Fruit fly (Drosophila melanogaster) whole organism, embryonic: ENCODE data around the gene CG4593.

Source experiments
- Ada2b ChIP-seq: fragments of 200-800 bp; sonication (Bioruptor generic); IDR thresholded peaks from 2 replicates; pipeline ENCODE4 v1.3.6; 2022; ENCODE audit warnings: missing biosample characterization, missing genetic modification characterization
- B-H1 ChIP-seq: fragments of 200-800 bp; sonication (Bioruptor generic); IDR thresholded peaks from 3 replicates; pipeline ENCODE4 v1.3.6; 2022; ENCODE audit warnings: missing biosample characterization, missing genetic modification characterization
- CG10274 ChIP-seq: fragments of 200-800 bp; sonication (Bioruptor generic); optimal IDR thresholded peaks from 3 replicates; lab custom pipeline; 2017; ENCODE audit warnings: missing biosample characterization, mild to moderate bottlenecking, missing genetic modification characterization
- CG12942 ChIP-seq: fragments of 200-800 bp; sonication (Bioruptor generic); optimal IDR thresholded peaks from 3 replicates; lab custom pipeline; 2016; ENCODE audit warnings: missing biosample characterization, missing genetic modification characterization
- CG14860 ChIP-seq: fragments of 200-800 bp; sonication (Bioruptor generic); IDR thresholded peaks from 3 replicates; pipeline ENCODE4 v1.3.6; 2022; ENCODE audit warnings: missing biosample characterization, missing genetic modification characterization; ENCODE audit not compliant: partially characterized antibody
- CG15269 ChIP-seq: fragments of 200-800 bp; sonication (Bioruptor generic); optimal IDR thresholded peaks from 2 replicates; lab custom pipeline; 2018; ENCODE audit warnings: missing biosample characterization, mild to moderate bottlenecking, missing genetic modification characterization, moderate library complexity
- CG15479 ChIP-seq: fragments of 200-800 bp; sonication (Bioruptor generic); optimal IDR thresholded peaks from 3 replicates; lab custom pipeline; 2019; ENCODE audit warnings: missing biosample characterization, mild to moderate bottlenecking, missing genetic modification characterization, moderate library complexity
- CG17186 ChIP-seq: fragments of 200-800 bp; sonication (Bioruptor generic); optimal IDR thresholded peaks from 3 replicates; lab custom pipeline; 2017; ENCODE audit warnings: missing biosample characterization, missing genetic modification reagents, missing genetic modification characterization
- CG30403 ChIP-seq: fragments of 200-800 bp; sonication (Bioruptor generic); optimal IDR thresholded peaks from 3 replicates; lab custom pipeline; 2016; ENCODE audit warnings: missing biosample characterization, missing genetic modification characterization
- CG34224 ChIP-seq: fragments of 200-800 bp; sonication (Bioruptor generic); IDR thresholded peaks from 3 replicates; pipeline ENCODE4 v1.3.6; 2022; ENCODE audit warnings: missing biosample characterization, missing genetic modification characterization; ENCODE audit not compliant: partially characterized antibody
- CG3995 ChIP-seq: fragments of 200-800 bp; sonication (Bioruptor generic); optimal IDR thresholded peaks from 3 replicates; lab custom pipeline; 2016; ENCODE audit warnings: missing biosample characterization, missing genetic modification characterization
- CG42726 ChIP-seq: fragments of 200-800 bp; sonication (Bioruptor generic); IDR thresholded peaks from 2 replicates; pipeline ENCODE4 v1.3.6; 2022; ENCODE audit warnings: missing biosample characterization, missing genetic modification characterization; ENCODE audit not compliant: partially characterized antibody
- CG4328 ChIP-seq: fragments of 200-800 bp; sonication (Bioruptor generic); optimal IDR thresholded peaks from 3 replicates; lab custom pipeline; 2017; ENCODE audit warnings: missing biosample characterization, missing genetic modification reagents, missing genetic modification characterization
- CG4617 ChIP-seq: fragments of 200-800 bp; sonication (Bioruptor generic); optimal IDR thresholded peaks from 3 replicates; lab custom pipeline; 2016; ENCODE audit warnings: missing biosample characterization, missing genetic modification characterization, borderline replicate concordance
- CG4707 ChIP-seq: fragments of 200-800 bp; sonication (Bioruptor generic); optimal IDR thresholded peaks from 2 replicates; lab custom pipeline; 2018; ENCODE audit warnings: missing biosample characterization, mild to moderate bottlenecking, missing genetic modification characterization, moderate library complexity
- CG5180 ChIP-seq: fragments of 200-800 bp; sonication (Bioruptor generic); optimal IDR thresholded peaks from 3 replicates; lab custom pipeline; 2017; ENCODE audit warnings: missing biosample characterization, missing genetic modification characterization, mild to moderate bottlenecking, moderate library complexity, missing genetic modification reagents
- CG5953 ChIP-seq: fragments of 200-800 bp; sonication (Bioruptor generic); IDR thresholded peaks from 2 replicates; pipeline ENCODE4 v1.3.6; 2022; ENCODE audit warnings: missing biosample characterization, missing genetic modification characterization
- CG7357 ChIP-seq: fragments of 200-800 bp; sonication (Bioruptor generic); IDR thresholded peaks from 3 replicates; pipeline ENCODE4 v1.3.6; 2022; ENCODE audit warnings: missing biosample characterization, missing genetic modification characterization
- CG7928 ChIP-seq: fragments of 200-800 bp; sonication (Bioruptor generic); optimal IDR thresholded peaks from 2 replicates; lab custom pipeline; 2017; ENCODE audit warnings: missing biosample characterization, mild to moderate bottlenecking, missing genetic modification characterization
- CG9797 ChIP-seq: fragments of 200-800 bp; sonication (Bioruptor generic); optimal IDR thresholded peaks from 3 replicates; lab custom pipeline; 2018; ENCODE audit warnings: missing biosample characterization, mild to moderate bottlenecking, missing genetic modification characterization
- CkIIα-i1 ChIP-seq: fragments of 200-800 bp; sonication (Bioruptor generic); IDR thresholded peaks from 2 replicates; pipeline ENCODE4 v1.3.6; 2022; ENCODE audit warnings: missing biosample characterization, missing genetic modification characterization
- Dip2 ChIP-seq: fragments of 200-800 bp; sonication (Bioruptor generic); IDR thresholded peaks from 2 replicates; pipeline ENCODE4 v1.3.6; 2022; ENCODE audit warnings: missing biosample characterization, missing genetic modification characterization
- Dll ChIP-seq: fragments of 200-800 bp; sonication (Bioruptor generic); IDR thresholded peaks from 4 replicates; pipeline ENCODE4 v1.3.6; 2022; ENCODE audit warnings: missing biosample characterization, missing genetic modification characterization; ENCODE audit not compliant: partially characterized antibody
- Drgx ChIP-seq: fragments of 200-800 bp; sonication (Bioruptor generic); IDR thresholded peaks from 2 replicates; pipeline ENCODE4 v1.3.6; 2022; ENCODE audit warnings: missing biosample characterization, missing genetic modification characterization
- Fer1 ChIP-seq: fragments of 200-800 bp; sonication (Bioruptor generic); optimal IDR thresholded peaks from 2 replicates; lab custom pipeline; 2017; ENCODE audit warnings: missing biosample characterization, mild to moderate bottlenecking, missing genetic modification characterization
- Fer2 ChIP-seq: fragments of 200-800 bp; sonication (Bioruptor generic); optimal IDR thresholded peaks from 2 replicates; lab custom pipeline; 2018; ENCODE audit warnings: missing biosample characterization, mild to moderate bottlenecking, missing genetic modification characterization, moderate library complexity
- GATAe ChIP-seq: fragments of 200-800 bp; sonication (Bioruptor generic); conservative IDR thresholded peaks from 2 replicates; pipeline ENCODE4 v1.3.6; 2022; ENCODE audit warnings: missing biosample characterization, missing genetic modification characterization
- H2.0 ChIP-seq: fragments of 200-800 bp; sonication (Bioruptor generic); IDR thresholded peaks from 2 replicates; pipeline ENCODE4 v1.3.6; 2022; ENCODE audit warnings: missing biosample characterization, missing genetic modification characterization
- Hey ChIP-seq: fragments of 200-800 bp; sonication (Bioruptor generic); optimal IDR thresholded peaks from 3 replicates; lab custom pipeline; 2018; ENCODE audit warnings: missing biosample characterization, mild to moderate bottlenecking, missing genetic modification characterization
- Jarid2 ChIP-seq: fragments of 200-800 bp; sonication (Bioruptor generic); optimal IDR thresholded peaks from 3 replicates; lab custom pipeline; 2017; ENCODE audit warnings: mild to moderate bottlenecking, missing biosample characterization, missing genetic modification reagents, missing genetic modification characterization
- NC2β ChIP-seq: fragments of 200-800 bp; sonication (Bioruptor generic); optimal IDR thresholded peaks from 2 replicates; lab custom pipeline; 2016; ENCODE audit warnings: missing biosample characterization, missing genetic modification characterization
- Oaz ChIP-seq: fragments of 200-800 bp; sonication (Bioruptor generic); IDR thresholded peaks from 2 replicates; pipeline ENCODE4 v1.3.6; 2022; ENCODE audit warnings: missing biosample characterization, missing genetic modification characterization
- Rx ChIP-seq: fragments of 200-800 bp; sonication (Bioruptor generic); IDR thresholded peaks from 2 replicates; pipeline ENCODE4 v1.3.6; 2022; ENCODE audit warnings: missing biosample characterization, missing genetic modification characterization
- Side ChIP-seq: fragments of 200-800 bp; sonication (Bioruptor generic); optimal IDR thresholded peaks from 2 replicates; lab custom pipeline; 2016; ENCODE audit warnings: missing biosample characterization, missing genetic modification characterization
- Sry-β ChIP-seq: fragments of 200-800 bp; sonication (Bioruptor generic); optimal IDR thresholded peaks from 2 replicates; lab custom pipeline; 2018; ENCODE audit warnings: missing biosample characterization, mild to moderate bottlenecking, missing genetic modification characterization, moderate library complexity
- TFAM ChIP-seq: fragments of 200-800 bp; sonication (Bioruptor generic); optimal IDR thresholded peaks from 2 replicates; lab custom pipeline; 2017; ENCODE audit warnings: missing biosample characterization, missing genetic modification characterization, inconsistent platforms
- bbx ChIP-seq: fragments of 200-800 bp; sonication (Bioruptor generic); IDR thresholded peaks from 2 replicates; pipeline ENCODE4 v1.3.6; 2022; ENCODE audit warnings: missing biosample characterization, missing genetic modification characterization; ENCODE audit not compliant: partially characterized antibody
- bigmax ChIP-seq: fragments of 200-800 bp; sonication (Bioruptor generic); optimal IDR thresholded peaks from 2 replicates; lab custom pipeline; 2018; ENCODE audit warnings: missing biosample characterization, mild to moderate bottlenecking, missing genetic modification characterization
- btn ChIP-seq: fragments of 200-800 bp; sonication (Bioruptor generic); optimal IDR thresholded peaks from 2 replicates; lab custom pipeline; 2016; ENCODE audit warnings: missing biosample characterization, missing genetic modification characterization
- chm ChIP-seq: fragments of 200-800 bp; sonication (Bioruptor generic); IDR thresholded peaks from 2 replicates; pipeline ENCODE4 v1.3.6; 2022; ENCODE audit warnings: missing biosample characterization, missing genetic modification characterization
- danr ChIP-seq: fragments of 200-800 bp; sonication (Bioruptor generic); IDR thresholded peaks from 2 replicates; pipeline ENCODE4 v1.3.6; 2022; ENCODE audit warnings: missing biosample characterization, missing genetic modification characterization
- disco-r ChIP-seq: fragments of 200-800 bp; sonication (Bioruptor generic); optimal IDR thresholded peaks from 2 replicates; lab custom pipeline; 2016; ENCODE audit warnings: missing biosample characterization, missing genetic modification characterization
- ftz-f1 ChIP-seq: fragments of 200-800 bp; sonication (Bioruptor generic); optimal IDR thresholded peaks from 2 replicates; lab custom pipeline; 2016; ENCODE audit warnings: missing biosample characterization, missing genetic modification characterization
- gcm ChIP-seq: fragments of 200-800 bp; sonication (Bioruptor generic); optimal IDR thresholded peaks from 2 replicates; lab custom pipeline; 2019; ENCODE audit warnings: missing biosample characterization, mild to moderate bottlenecking, missing genetic modification characterization, moderate library complexity
- gt ChIP-seq: fragments of 200-800 bp; sonication (Bioruptor generic); IDR thresholded peaks from 2 replicates; pipeline ENCODE4 v1.3.6; 2022; ENCODE audit warnings: missing biosample characterization, missing genetic modification characterization
- ham ChIP-seq: fragments of 200-800 bp; sonication (Bioruptor generic); IDR thresholded peaks from 2 replicates; pipeline ENCODE4 v1.3.6; 2022; ENCODE audit warnings: missing biosample characterization, missing genetic modification characterization
- pnt ChIP-seq: fragments of 200-800 bp; sonication (Bioruptor generic); optimal IDR thresholded peaks from 3 replicates; lab custom pipeline; 2016; ENCODE audit warnings: missing biosample characterization, missing genetic modification characterization
- row ChIP-seq: fragments of 200-800 bp; sonication (Bioruptor generic); IDR thresholded peaks from 3 replicates; pipeline ENCODE4 v1.3.6; 2022; ENCODE audit warnings: missing biosample characterization, missing genetic modification characterization
- salm ChIP-seq: fragments of 200-800 bp; sonication (Bioruptor generic); optimal IDR thresholded peaks from 2 replicates; lab custom pipeline; 2018; ENCODE audit warnings: missing biosample characterization, mild to moderate bottlenecking, missing genetic modification characterization
- tx ChIP-seq: fragments of 200-800 bp; sonication (Bioruptor generic); optimal IDR thresholded peaks from 2 replicates; lab custom pipeline; 2016; ENCODE audit warnings: missing biosample characterization, missing genetic modification characterization

The CG4593 gene

DNA sequence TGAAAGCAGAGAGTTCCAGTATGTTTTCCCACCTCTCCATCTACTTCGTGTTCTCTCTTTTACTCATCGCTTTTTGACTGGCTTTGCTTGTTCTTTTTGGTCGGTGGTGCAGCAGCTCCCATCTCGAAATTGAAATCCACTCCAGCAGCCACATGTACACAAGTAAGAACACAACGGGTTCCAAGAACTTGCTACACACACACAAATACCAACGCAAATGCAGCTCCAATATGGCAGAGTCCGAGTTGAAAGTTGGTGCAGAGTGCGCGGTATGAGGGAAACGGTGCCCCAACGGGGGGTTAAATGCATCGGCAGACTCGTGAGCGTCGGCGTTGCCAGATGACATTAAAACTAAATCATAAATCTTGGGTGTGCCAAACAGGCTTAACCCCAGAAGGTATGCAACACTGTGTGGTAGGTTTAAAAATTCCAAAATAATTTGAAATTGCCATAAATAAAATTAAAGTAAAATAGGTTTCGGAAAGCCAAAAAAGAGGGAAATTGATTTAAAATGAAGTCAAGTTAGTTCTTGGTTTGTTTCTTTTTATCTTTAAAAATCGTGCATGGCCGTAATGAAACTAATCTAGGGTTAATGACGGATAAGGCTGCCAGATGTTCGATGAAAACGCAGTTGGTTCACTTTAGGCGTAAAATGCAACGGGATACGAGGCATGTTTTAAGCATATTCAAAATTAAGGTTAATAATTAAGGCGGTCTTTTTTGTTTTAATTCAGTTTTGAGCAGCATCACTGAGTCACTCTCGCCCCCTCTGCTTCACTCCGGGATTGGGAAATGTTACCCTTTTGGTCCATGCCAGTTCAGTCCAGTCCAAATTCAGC lies 15.8 kb upstream of the CG4593 start (continued):
- no peak for TF ChIP-seq danr (GFP tag; lab: Robert Waterston, UW)
- no peak for TF ChIP-seq CG17186
- TF ChIP-seq bbx (GFP tag; lab: Robert Waterston, UW) = no peak
- no peak for TF ChIP-seq GATAe
- peak; percentile 5 for TF ChIP-seq CG15479 (GFP tag; lab: Kevin White, UChicago)
- TF ChIP-seq Oaz = no peak
- TF ChIP-seq btn (GFP tag; lab: Kevin White, UChicago) = no peak
- TF ChIP-seq Fer2 (tag; lab: Kevin White, UChicago) = no peak
- TF ChIP-seq CG15269 (tag; lab: Kevin White, UChicago) = no peak
- no peak for TF ChIP-seq tx (GFP tag; lab: Kevin White, UChicago)
- TF ChIP-seq bigmax (GFP tag; lab: Kevin White, UChicago) = no peak
- no peak for TF ChIP-seq gt (GFP tag; lab: Robert Waterston, UW)
- TF ChIP-seq salm (tag; lab: Kevin White, UChicago) = no peak
- TF ChIP-seq CG12942 (GFP tag; lab: Kevin White, UChicago) = no peak
- no peak for TF ChIP-seq Rx (GFP tag; lab: Robert Waterston, UW)
- no peak for TF ChIP-seq gcm
- no peak for TF ChIP-seq TFAM (GFP tag; lab: Kevin White, UChicago)
- TF ChIP-seq Side = no peak
- no peak for TF ChIP-seq disco-r
- no peak for TF ChIP-seq CG4328 (GFP tag; lab: Kevin White, UChicago)
- TF ChIP-seq CG10274 (GFP tag; lab: Kevin White, UChicago) = no peak
- TF ChIP-seq Jarid2 (GFP tag; lab: Kevin White, UChicago) = no peak
- TF ChIP-seq Hey (tag; lab: Kevin White, UChicago) = no peak
- peak; percentile 40; the same call in 2 of the 3 replicates for TF ChIP-seq row (GFP tag; lab: Robert Waterston, UW)
- no peak for TF ChIP-seq CG14860 (GFP tag; lab: Robert Waterston, UW)
- no peak for TF ChIP-seq chm (GFP tag; lab: Robert Waterston, UW)
- no peak for TF ChIP-seq B-H1 (GFP tag; lab: Robert Waterston, UW)
- TF ChIP-seq CG5953 = no peak
- no peak for TF ChIP-seq pnt (GFP tag; lab: Kevin White, UChicago)
- no peak for TF ChIP-seq NC2β (GFP tag; lab: Kevin White, UChicago)
- TF ChIP-seq ham (GFP tag; lab: Robert Waterston, UW) = no peak
- TF ChIP-seq CkIIα-i1 = no peak
- TF ChIP-seq Fer1 = no peak
- TF ChIP-seq CG9797 = no peak
- TF ChIP-seq CG4707 (GFP tag; lab: Kevin White, UChicago) = no peak
- peak; percentile 30 for TF ChIP-seq Sry-β (GFP tag; lab: Kevin White, UChicago)
- TF ChIP-seq H2.0 (GFP tag; lab: Robert Waterston, UW) = no peak
- TF ChIP-seq CG3995 (GFP tag; lab: Kevin White, UChicago) = no peak
- TF ChIP-seq CG7928 = no peak
- TF ChIP-seq CG7357 (GFP tag; lab: Robert Waterston, UW) = no peak
- TF ChIP-seq Drgx (GFP tag; lab: Robert Waterston, UW) = peak; percentile 85
- TF ChIP-seq CG4617 (GFP tag; lab: Kevin White, UChicago) = no peak
- no peak for TF ChIP-seq CG34224 (GFP tag; lab: Robert Waterston, UW)
- TF ChIP-seq CG42726 = no peak
- no peak for TF ChIP-seq CG5180 (GFP tag; lab: Kevin White, UChicago)
- TF ChIP-seq ftz-f1 (GFP tag; lab: Kevin White, UChicago) = no peak
- no peak for TF ChIP-seq Dll (GFP tag; lab: Robert Waterston, UW)
- TF ChIP-seq Ada2b (GFP tag; lab: Robert Waterston, UW) = no peak
- TF ChIP-seq CG30403 (GFP tag; lab: Kevin White, UChicago) = peak; percentile 36
- TF ChIP-seq Dip2 (GFP tag; lab: Robert Waterston, UW) = no peak
